1 worm cellular context compared by ENCODE assay signal in the genomic region with DNA sequence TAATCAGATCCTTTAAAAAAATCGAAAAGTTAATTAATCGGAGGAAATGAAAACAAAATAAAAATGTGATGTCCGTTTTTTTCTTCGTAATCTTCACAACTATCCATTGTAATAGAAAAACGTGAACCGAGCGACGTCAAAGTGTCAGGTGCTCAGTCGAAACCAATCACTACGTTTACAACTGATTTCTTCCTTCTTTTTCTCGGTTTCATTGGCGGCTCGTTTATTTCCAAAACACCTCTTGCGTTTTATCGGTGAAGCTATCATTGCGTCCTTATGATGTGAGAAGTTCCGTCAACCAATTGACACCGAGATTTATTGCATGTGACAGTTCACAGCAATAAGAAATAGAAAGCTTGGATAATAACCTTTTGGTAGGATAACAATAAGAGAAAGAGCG.
TF ChIP-seq lines count a peak whose summit lies in the region.

No protein-coding gene starts in this region.

TF ChIP-seq in whole organism, L1 larva, 84 proteins besides CTCF, POLR2A, EP300 and RAD21 (continued from another document):
- TF ChIP-seq C04F5.9 (tag; optimal IDR thresholded peaks at IDR 0.05; lab: Kevin White, UChicago) (no peak), nhr-85 (tag; lab: Kevin White, UChicago) (no peak), egl-13 (tag; optimal IDR thresholded peaks at IDR 0.05; lab: Kevin White, UChicago) (no peak), lin-35 (GFP tag; optimal IDR thresholded peaks at IDR 0.05; lab: Kevin White, UChicago) (no peak), Y116A8C.19 (tag; optimal IDR thresholded peaks at IDR 0.05; lab: Kevin White, UChicago; ENCODE audit: borderline replicate concordance) (no peak), sox-4 (tag; optimal IDR thresholded peaks at IDR 0.05; lab: Kevin White, UChicago) (no peak), unc-30 (tag; optimal IDR thresholded peaks at IDR 0.05; lab: Kevin White, UChicago) (no peak), alr-1 (tag; optimal IDR thresholded peaks at IDR 0.05; lab: Kevin White, UChicago; ENCODE audit: borderline replicate concordance) (no peak), fkh-8 (tag; optimal IDR thresholded peaks at IDR 0.05; lab: Kevin White, UChicago) (no peak), snu-23 (GFP tag; optimal IDR thresholded peaks at IDR 0.05; lab: Kevin White, UChicago) (no peak), hlh-17 (GFP tag; optimal IDR thresholded peaks at IDR 0.05; lab: Kevin White, UChicago; ENCODE audit: borderline replicate concordance) (no peak), mep-1 (tag; optimal IDR thresholded peaks at IDR 0.05; lab: Kevin White, UChicago) (no peak), nhr-28 (tag; optimal IDR thresholded peaks at IDR 0.05; lab: Kevin White, UChicago) (no peak), unc-86 (tag; optimal IDR thresholded peaks at IDR 0.05; lab: Kevin White, UChicago) (no peak), C34B4.2 (tag; optimal IDR thresholded peaks at IDR 0.05; lab: Kevin White, UChicago) (no peak), nhr-12 (tag; optimal IDR thresholded peaks at IDR 0.05; lab: Kevin White, UChicago) (no peak), mdl-1 (tag; optimal IDR thresholded peaks at IDR 0.05; lab: Kevin White, UChicago) (no peak), ceh-8 (GFP tag; optimal IDR thresholded peaks at IDR 0.05; lab: Kevin White, UChicago) (no peak), zip-4 (GFP tag; optimal IDR thresholded peaks at IDR 0.05; lab: Kevin White, UChicago) (no peak), swsn-7 (tag; optimal IDR thresholded peaks at IDR 0.05; lab: Kevin White, UChicago) (no peak), pax-3 (tag; optimal IDR thresholded peaks at IDR 0.05; lab: Kevin White, UChicago) (no peak), nhr-90 (tag; optimal IDR thresholded peaks at IDR 0.05; lab: Kevin White, UChicago; ENCODE audit: poor library complexity) (no peak), fkh-4 (tag; optimal IDR thresholded peaks at IDR 0.05; lab: Kevin White, UChicago; ENCODE audit: borderline replicate concordance) (no peak), hpl-2 (GFP tag; optimal IDR thresholded peaks at IDR 0.05; lab: Kevin White, UChicago) (no peak), dpl-1 (GFP tag; optimal IDR thresholded peaks at IDR 0.05; lab: Kevin White, UChicago) (no peak), sup-37 (GFP tag; optimal IDR thresholded peaks at IDR 0.05; lab: Kevin White, UChicago) (no peak), lir-3 (tag; optimal IDR thresholded peaks at IDR 0.05; lab: Kevin White, UChicago; ENCODE audit: poor library complexity) (no peak), lsy-2 (tag; optimal IDR thresholded peaks at IDR 0.05; lab: Kevin White, UChicago) (peak in 1 of 2 experiments; percentile 44), fos-1 (tag; optimal IDR thresholded peaks at IDR 0.05; lab: Kevin White, UChicago) (no peak), lin-13 (GFP tag; optimal IDR thresholded peaks at IDR 0.05; lab: Kevin White, UChicago) (peak; percentile 2), fkh-10 (GFP tag; optimal IDR thresholded peaks at IDR 0.05; lab: Kevin White, UChicago) (no peak), efl-1 (optimal IDR thresholded peaks at IDR 0.05; lab: Kevin White, UChicago) (no peak), efl-1 (GFP tag; optimal IDR thresholded peaks at IDR 0.05 in 1 of 2; lab: Kevin White, UChicago) (peak in 1 of 2 experiments; percentile 13), elt-3 (tag; optimal IDR thresholded peaks at IDR 0.05; lab: Kevin White, UChicago) (no peak), ztf-11 (tag; optimal IDR thresholded peaks at IDR 0.05; lab: Kevin White, UChicago) (no peak), C16A3.4 (tag; optimal IDR thresholded peaks at IDR 0.05; lab: Kevin White, UChicago) (no peak), nhr-77 (tag; optimal IDR thresholded peaks at IDR 0.05; lab: Kevin White, UChicago) (no peak), tlp-1 (tag; optimal IDR thresholded peaks at IDR 0.05; lab: Kevin White, UChicago) (no peak), isw-1 (GFP tag; IDR thresholded peaks at IDR 0.05; lab: Robert Waterston, UW) (no peak), unc-98 (GFP tag; IDR thresholded peaks at IDR 0.05; lab: Robert Waterston, UW) (no peak), F16B12.6 (tag; optimal IDR thresholded peaks at IDR 0.05; lab: Kevin White, UChicago) (no peak), blmp-1 (tag; optimal IDR thresholded peaks at IDR 0.05; lab: Kevin White, UChicago) (no peak), ceh-90 (tag; optimal IDR thresholded peaks at IDR 0.05; lab: Kevin White, UChicago) (no peak), ces-1 (GFP tag; optimal IDR thresholded peaks at IDR 0.05; lab: Kevin White, UChicago) (no peak), nhr-76 (tag; optimal IDR thresholded peaks at IDR 0.05; lab: Kevin White, UChicago) (no peak), ets-5 (GFP tag; IDR thresholded peaks at IDR 0.05; lab: Robert Waterston, UW) (no peak), mab-9 (GFP tag; IDR thresholded peaks at IDR 0.05; lab: Robert Waterston, UW) (no peak), skn-1 (tag; optimal IDR thresholded peaks at IDR 0.05; lab: Kevin White, UChicago) (no peak), mef-2 (tag; optimal IDR thresholded peaks at IDR 0.05; lab: Kevin White, UChicago) (no peak), unc-130 (tag; optimal IDR thresholded peaks at IDR 0.05; lab: Kevin White, UChicago) (peak; percentile 59), hlh-4 (tag; optimal IDR thresholded peaks at IDR 0.05; lab: Kevin White, UChicago) (no peak), egl-27 (tag; optimal IDR thresholded peaks at IDR 0.05; lab: Kevin White, UChicago) (no peak), nhr-237 (tag; optimal IDR thresholded peaks at IDR 0.05; lab: Kevin White, UChicago) (no peak), efl-3 (GFP tag; optimal IDR thresholded peaks at IDR 0.05; lab: Kevin White, UChicago) (no peak), rnt-1 (tag; optimal IDR thresholded peaks at IDR 0.05; lab: Kevin White, UChicago) (peak; percentile 80), xbp-1 (tag; optimal IDR thresholded peaks at IDR 0.05; lab: Kevin White, UChicago) (no peak), sptf-1 (tag; optimal IDR thresholded peaks at IDR 0.05; lab: Kevin White, UChicago) (no peak), nhr-71 (tag; optimal IDR thresholded peaks at IDR 0.05; lab: Kevin White, UChicago) (peak; percentile 78), nhr-11 (tag; optimal IDR thresholded peaks at IDR 0.05; lab: Kevin White, UChicago) (no peak)
TF ChIP-seq in whole organism, L1 larva: peak in this region for 10.
